Worm (Caenorhabditis elegans) whole organism, L4/young adult: ENCODE data around the gene CD4.1.

Experiments
- W03F9.2 ChIP-seq: fragments of 150-350 bp; optimal IDR thresholded peaks from 2 replicates; lab custom pipeline; 2014; ENCODE audit warnings: missing biosample characterization, missing genetic modification characterization
- dao-5 ChIP-seq: sonication (generic microtip); optimal IDR thresholded peaks from 2 replicates; lab custom pipeline; 2016; ENCODE audit warnings: missing genotype, missing genetic modification characterization, moderate library complexity, missing compliant biosample characterization
- him-1 ChIP-seq: sonication (generic microtip); optimal IDR thresholded peaks from 2 replicates; lab custom pipeline; 2016; ENCODE audit warnings: missing genotype, missing genetic modification reagents, missing genetic modification characterization, missing compliant biosample characterization

DNA sequence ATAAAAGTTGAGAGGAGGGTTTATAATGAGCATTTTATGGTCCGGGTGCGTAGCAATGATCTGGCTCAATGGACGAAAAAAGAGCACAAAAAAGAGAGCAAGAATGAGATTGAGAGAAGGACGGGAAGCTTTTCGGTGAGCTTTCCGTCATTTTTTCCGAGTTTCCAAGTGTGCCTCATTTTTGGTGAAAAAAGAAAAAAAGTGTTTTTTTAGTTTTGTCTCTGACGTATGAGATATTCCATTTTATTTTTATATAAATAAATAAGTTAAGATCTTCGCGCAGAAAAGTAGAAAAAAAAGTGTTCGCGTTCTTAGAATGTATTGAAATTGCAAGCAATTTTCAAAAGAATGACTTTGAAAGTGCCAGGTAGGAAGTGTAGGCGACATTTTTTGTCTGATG is 13.7 kb downstream of the CD4.1 start, which contains the start of gene memb-2:
- TF ChIP-seq him-1 (tag; lab: Kevin White, UChicago), result no peak
- no peak for TF ChIP-seq W03F9.2 (tag; lab: Kevin White, UChicago)
- TF ChIP-seq dao-5, result no peak
